Worm (Caenorhabditis elegans) whole organism, L1 larva: Measurements from ENCODE around the gene D1086.1.

Experiments used
- C16A3.4 ChIP-seq: fragments of 150-350 bp; optimal IDR thresholded peaks from 2 replicates; lab custom pipeline; 2014; ENCODE audit warnings: missing biosample characterization, missing genetic modification characterization
- C34B4.2 ChIP-seq: sonication (generic microtip); optimal IDR thresholded peaks from 2 replicates; lab custom pipeline; 2017; ENCODE audit warnings: mild to moderate bottlenecking, missing genetic modification characterization, missing compliant biosample characterization
- ceh-63 ChIP-seq: fragments of 200-800 bp; sonication (Bioruptor generic); optimal IDR thresholded peaks from 2 replicates; lab custom pipeline; 2018; ENCODE audit warnings: mild to moderate bottlenecking, missing genetic modification characterization, missing compliant biosample characterization
- ceh-8 ChIP-seq: fragments of 200-800 bp; sonication (Bioruptor generic); optimal IDR thresholded peaks from 2 replicates; lab custom pipeline; 2018; ENCODE audit warnings: mild to moderate bottlenecking, missing genetic modification characterization, moderate library complexity, missing compliant biosample characterization
- ceh-82 ChIP-seq, 3 experiments: fragments of 150-350 bp in 1 of 3; sonication (generic microtip) in 2 of 3; optimal IDR thresholded peaks; 2 replicates each; lab custom pipeline; 2014 to 2017; ENCODE audit warnings: missing biosample characterization in 3 of 3, missing genetic modification characterization in 3 of 3
- ceh-90 ChIP-seq: sonication (generic microtip); optimal IDR thresholded peaks from 2 replicates; lab custom pipeline; 2016; ENCODE audit warnings: missing genetic modification characterization, missing compliant biosample characterization
- ces-1 ChIP-seq: fragments of 150-350 bp; optimal IDR thresholded peaks from 2 replicates; lab custom pipeline; 2014; ENCODE audit warnings: missing biosample characterization, missing genetic modification reagents, missing genetic modification characterization
- dpl-1 ChIP-seq, 3 experiments: fragments of 150-350 bp in 2 of 3; sonication (generic microtip) in 1 of 3; optimal IDR thresholded peaks; 2 replicates each; lab custom pipeline; 2014 to 2017; ENCODE audit warnings: missing biosample characterization in 3 of 3, missing genetic modification characterization in 3 of 3, missing genetic modification reagents in 3 of 3
- efl-1 ChIP-seq, 4 experiments: fragments of 150-350 bp; optimal IDR thresholded peaks in 3 of 4; peaks in 1 of 4; 1 replicate in 1 of 4; 2 replicates in 3 of 4; lab custom pipeline; 2014; ENCODE audit warnings: missing biosample characterization in 2 of 4, missing genetic modification characterization in 2 of 4, missing genetic modification reagents in 2 of 4
- elt-2 ChIP-seq: sonication (generic microtip); optimal IDR thresholded peaks from 2 replicates; lab custom pipeline; 2016; ENCODE audit warnings: missing genetic modification characterization, mild to moderate bottlenecking, inconsistent platforms, missing compliant biosample characterization, missing genetic modification reagents
- fkh-10 ChIP-seq: sonication (generic microtip); optimal IDR thresholded peaks from 2 replicates; lab custom pipeline; 2017; ENCODE audit warnings: missing biosample characterization, missing genetic modification reagents, missing genetic modification characterization
- fos-1 ChIP-seq: fragments of 150-350 bp; optimal IDR thresholded peaks from 2 replicates; lab custom pipeline; 2014; ENCODE audit warnings: missing biosample characterization, missing genetic modification characterization
- hlh-4 ChIP-seq: sonication (generic microtip); optimal IDR thresholded peaks from 2 replicates; lab custom pipeline; 2016; ENCODE audit warnings: mild to moderate bottlenecking, missing genetic modification characterization, missing compliant biosample characterization
- lin-14 ChIP-seq: fragments of 200-800 bp; sonication (Bioruptor generic); optimal IDR thresholded peaks from 2 replicates; lab custom pipeline; 2018; ENCODE audit warnings: mild to moderate bottlenecking, missing genetic modification characterization, moderate library complexity, missing compliant biosample characterization
- lin-15B ChIP-seq: fragments of 150-350 bp; sonication (generic microtip); optimal IDR thresholded peaks from 3 replicates; lab custom pipeline; 2014; ENCODE audit warnings: missing biosample characterization, missing genetic modification characterization
- lin-35 ChIP-seq, 2 experiments: fragments of 150-350 bp; optimal IDR thresholded peaks; 2 replicates each; lab custom pipeline; 2014; ENCODE audit warnings: missing biosample characterization in 2 of 2, missing genetic modification characterization in 2 of 2, missing genetic modification reagents in 2 of 2
- lir-3 ChIP-seq: sonication (generic microtip); optimal IDR thresholded peaks from 2 replicates; lab custom pipeline; 2016; ENCODE audit warnings: mild to moderate bottlenecking, missing genetic modification characterization, moderate library complexity, missing compliant biosample characterization; ENCODE audit not compliant: poor library complexity
- lsy-2 ChIP-seq, 2 experiments: fragments of 150-350 bp; optimal IDR thresholded peaks; 2 replicates each; lab custom pipeline; 2014; ENCODE audit warnings: missing biosample characterization in 2 of 2, missing genetic modification characterization in 2 of 2
- nhr-20 ChIP-seq: sonication (generic microtip); optimal IDR thresholded peaks from 2 replicates; lab custom pipeline; 2016; ENCODE audit warnings: mild to moderate bottlenecking, missing genetic modification characterization, missing compliant biosample characterization
- nhr-28 ChIP-seq: fragments of 150-350 bp; optimal IDR thresholded peaks from 2 replicates; lab custom pipeline; 2014; ENCODE audit warnings: missing biosample characterization, missing genetic modification characterization
- nhr-47 ChIP-seq: sonication (generic microtip); optimal IDR thresholded peaks from 2 replicates; lab custom pipeline; 2016; ENCODE audit warnings: mild to moderate bottlenecking, missing genetic modification characterization, moderate library complexity, missing compliant biosample characterization
- nhr-71 ChIP-seq: sonication (generic microtip); optimal IDR thresholded peaks from 2 replicates; lab custom pipeline; 2016; ENCODE audit warnings: mild to moderate bottlenecking, missing genetic modification characterization, moderate library complexity, missing compliant biosample characterization
- nhr-85 ChIP-seq: sonication (generic microtip); peaks from one replicate; lab custom pipeline; 2016; ENCODE audit warnings: missing genetic modification characterization, inconsistent platforms, missing compliant biosample characterization
- pax-3 ChIP-seq: fragments of 200-800 bp; sonication (Bioruptor generic); optimal IDR thresholded peaks from 2 replicates; lab custom pipeline; 2018; ENCODE audit warnings: mild to moderate bottlenecking, missing genetic modification characterization, moderate library complexity, missing compliant biosample characterization
- rnt-1 ChIP-seq: sonication (generic microtip); optimal IDR thresholded peaks from 2 replicates; lab custom pipeline; 2016; ENCODE audit warnings: mild to moderate bottlenecking, missing genetic modification characterization, moderate library complexity, missing compliant biosample characterization
- snpc-4 ChIP-seq: fragments of 150-350 bp; optimal IDR thresholded peaks from 2 replicates; lab custom pipeline; 2014; ENCODE audit warnings: missing biosample characterization, missing genetic modification characterization
- sup-37 ChIP-seq: fragments of 200-800 bp; sonication (Bioruptor generic); optimal IDR thresholded peaks from 2 replicates; lab custom pipeline; 2018; ENCODE audit warnings: mild to moderate bottlenecking, missing genetic modification characterization, missing compliant biosample characterization
- tbx-2 ChIP-seq: sonication (generic microtip); optimal IDR thresholded peaks from 2 replicates; lab custom pipeline; 2016; ENCODE audit warnings: missing genetic modification characterization, missing compliant biosample characterization
- zag-1 ChIP-seq: fragments of 150-350 bp; optimal IDR thresholded peaks from 2 replicates; lab custom pipeline; 2014; ENCODE audit warnings: missing biosample characterization, missing genetic modification characterization

Gene D1086.1

DNA sequence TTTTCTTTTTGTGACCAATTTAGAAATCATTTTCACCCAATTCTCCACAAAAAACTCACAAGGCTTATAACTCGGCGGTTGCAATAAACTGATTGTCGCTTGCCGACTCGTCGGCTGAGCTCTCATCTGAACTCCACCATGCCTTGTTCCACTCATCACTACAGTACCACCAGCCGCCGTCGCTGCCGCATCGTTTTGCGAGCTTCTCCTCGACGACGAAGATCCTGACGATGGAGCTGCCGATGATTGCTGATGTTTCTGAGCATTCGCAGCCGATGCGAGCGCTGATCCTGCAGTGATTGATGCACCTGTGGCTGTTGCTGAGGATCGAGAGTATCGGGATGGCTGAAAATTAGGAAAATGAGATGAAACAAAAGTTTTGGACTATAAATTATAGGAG lies 22.0 kb downstream of the D1086.1 start:
- TF ChIP-seq lin-15B (tag; lab: Kevin White, UChicago) (no peak), snpc-4 (tag; lab: Kevin White, UChicago) (no peak), lsy-2 (tag; optimal IDR thresholded peaks at IDR 0.05; lab: Kevin White, UChicago) (no peak), C16A3.4 (no peak)
- TF ChIP-seq, all 84 proteins: peak for 0

- TF ChIP-seq hlh-4 (tag; lab: Kevin White, UChicago), result no peak
- TF ChIP-seq, all 84 proteins: peak for 0
Measured at ce11 chrV:14123176-14123575, 24.5 kb downstream of the D1086.1 start.

DNA sequence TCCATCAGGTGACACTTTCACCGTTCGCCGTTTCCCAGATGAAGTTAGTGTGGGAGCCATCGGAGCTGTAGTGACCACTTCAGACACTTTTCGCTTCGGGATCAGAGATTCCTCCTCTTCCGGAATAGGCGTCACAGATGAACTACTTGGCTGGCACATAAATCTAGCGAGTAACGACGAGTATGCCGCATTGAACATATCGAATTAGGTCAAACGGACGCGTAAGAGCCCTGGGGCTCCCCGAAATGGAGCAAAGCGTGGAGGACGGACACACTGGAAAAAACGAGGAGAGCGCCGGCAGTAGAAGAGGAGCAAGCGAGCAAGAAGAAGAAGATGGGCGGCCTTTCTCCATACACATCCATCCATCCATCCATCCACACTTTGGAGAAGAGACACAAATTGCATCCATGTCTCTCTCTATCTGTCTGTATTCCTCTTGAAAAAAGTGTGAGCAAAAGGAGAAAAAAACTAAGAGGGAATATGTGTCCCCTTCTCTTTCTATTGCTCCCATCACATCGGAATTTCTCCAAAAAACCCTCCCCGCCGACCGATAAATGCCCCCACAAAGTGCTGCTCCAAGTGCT lies 27.8 kb downstream of the D1086.1 start:
- TF ChIP-seq nhr-85 (tag; lab: Kevin White, UChicago) (no peak), ceh-82 (tag; optimal IDR thresholded peaks at IDR 0.05; lab: Kevin White, UChicago) (peak in 1 of 3 experiments; percentile 27), fkh-10 (GFP tag; lab: Kevin White, UChicago) (peak; percentile 3), tbx-2 (no peak), lin-14 (GFP tag; lab: Kevin White, UChicago) (peak; percentile 57)

- TF ChIP-seq nhr-47 (tag; lab: Kevin White, UChicago), result no peak
- no peak for TF ChIP-seq efl-1 (optimal IDR thresholded peaks at IDR 0.05; lab: Kevin White, UChicago)
- TF ChIP-seq efl-1 (GFP tag; optimal IDR thresholded peaks at IDR 0.05 in 1 of 2; lab: Kevin White, UChicago), result peak in 1 of 2 experiments; percentile 83
- TF ChIP-seq C34B4.2, result no peak
- TF ChIP-seq lin-35 (GFP tag; optimal IDR thresholded peaks at IDR 0.05; lab: Kevin White, UChicago), result peak in 1 of 2 experiments; percentile 7
- no peak for TF ChIP-seq ces-1 (GFP tag; lab: Kevin White, UChicago)
- TF ChIP-seq lin-14 (GFP tag; lab: Kevin White, UChicago), result peak; percentile 37
- TF ChIP-seq nhr-28, result no peak
- no peak for TF ChIP-seq nhr-20 (tag; lab: Kevin White, UChicago)
- TF ChIP-seq, all 84 proteins: peak for 3
Measured at ce11 chrV:14127834-14128233, 29.2 kb downstream of the D1086.1 start.

DNA sequence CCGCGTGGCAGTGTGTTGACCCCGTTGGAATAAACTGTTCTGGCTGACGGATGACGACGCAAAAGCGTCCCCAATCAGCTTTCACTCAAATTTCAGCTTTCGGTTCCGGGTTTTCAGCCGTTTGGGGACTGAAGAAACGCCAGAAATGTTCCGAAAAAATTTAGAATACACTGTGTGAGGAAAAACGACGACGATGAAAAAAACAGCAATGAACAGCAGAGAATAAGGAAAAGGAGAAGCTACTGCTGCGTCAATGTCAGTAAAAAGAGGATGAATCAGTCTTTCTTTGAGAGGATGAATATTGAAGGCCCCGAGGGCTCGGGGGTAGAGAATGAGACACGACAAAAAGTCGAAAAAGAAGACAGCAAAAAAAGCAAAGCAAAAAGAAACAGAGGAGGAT lies 30.2 kb downstream of the D1086.1 start:
- TF ChIP-seq fos-1 (no peak), pax-3 (tag; lab: Kevin White, UChicago) (peak; percentile 41), sup-37 (GFP tag; lab: Kevin White, UChicago) (no peak), ceh-82 (tag; optimal IDR thresholded peaks at IDR 0.05; lab: Kevin White, UChicago) (no peak), lin-14 (GFP tag; lab: Kevin White, UChicago) (peak; percentile 9), efl-1 (optimal IDR thresholded peaks at IDR 0.05; lab: Kevin White, UChicago) (no peak), efl-1 (GFP tag; optimal IDR thresholded peaks at IDR 0.05 in 1 of 2; lab: Kevin White, UChicago) (peak in 1 of 2 experiments; percentile 88)

ce11 chrV:14130226-14130625 lies 31.6 kb downstream of the D1086.1 start:
- TF ChIP-seq lin-14 (GFP tag; lab: Kevin White, UChicago), result peak; percentile 44
- TF ChIP-seq lir-3, result no peak
- TF ChIP-seq, all 84 proteins: peak for 1

- TF ChIP-seq nhr-28, result no peak
- TF ChIP-seq ceh-63, result no peak
- no peak for TF ChIP-seq ceh-8 (GFP tag; lab: Kevin White, UChicago)
- TF ChIP-seq lin-35 (GFP tag; optimal IDR thresholded peaks at IDR 0.05; lab: Kevin White, UChicago), result peak; percentile 12 to 51
- TF ChIP-seq efl-1 (optimal IDR thresholded peaks at IDR 0.05; lab: Kevin White, UChicago), result peak; percentile 8 to 45
- TF ChIP-seq efl-1 (GFP tag; optimal IDR thresholded peaks at IDR 0.05 in 1 of 2; lab: Kevin White, UChicago), result peak; percentile 66 to 93
- peak; percentile 52 for TF ChIP-seq rnt-1 (tag; lab: Kevin White, UChicago)
- TF ChIP-seq elt-2 (tag; lab: Kevin White, UChicago), result peak; percentile 39
- TF ChIP-seq nhr-85 (tag; lab: Kevin White, UChicago), result peak; percentile 67
- peak in 2 of 3 experiments; percentile 23 to 44 for TF ChIP-seq dpl-1 (GFP tag; optimal IDR thresholded peaks at IDR 0.05; lab: Kevin White, UChicago)
- TF ChIP-seq lin-14 (GFP tag; lab: Kevin White, UChicago), result peak; percentile 10
- peak; percentile 70 for TF ChIP-seq ceh-90 (tag; lab: Kevin White, UChicago)
- no peak for TF ChIP-seq zag-1
- peak; percentile 6 for TF ChIP-seq nhr-71
- TF ChIP-seq lsy-2 (tag; optimal IDR thresholded peaks at IDR 0.05; lab: Kevin White, UChicago), result peak in 1 of 2 experiments; percentile 9
- TF ChIP-seq fos-1, result peak; percentile 2
- TF ChIP-seq, all 84 proteins: peak for 11
Measured at ce11 chrV:14133002-14133763, 34.5 kb downstream of the D1086.1 start.
